Fruit fly (Drosophila melanogaster) S2 (cell line): ENCODE data around the gene Efa6.

ENCODE experiments used
- CG8478 ChIP-seq: fragments of >200 bp; optimal IDR thresholded peaks from 2 replicates; lab custom pipeline; 2018
- CTCF ChIP-seq, 2 experiments: fragments of >200 bp; optimal IDR thresholded peaks; 2 replicates each; lab custom pipeline; 2018

- no peak for TF ChIP-seq CG8478 (lab: Kevin White, UChicago)
- TF ChIP-seq CTCF (optimal IDR thresholded peaks at IDR 0.05; lab: Kevin White, UChicago), result no peak
Measured at dm6 chr3R:22638604-22639238, 51.2 kb downstream of the Efa6 start.
